Fruit fly (Drosophila melanogaster) whole organism, wandering third instar larva: ENCODE measurements around the gene CG10874.

Source experiments
- CG32264 ChIP-seq: fragments of 200-800 bp; sonication (Bioruptor generic); optimal IDR thresholded peaks from 2 replicates; lab custom pipeline; 2016; ENCODE audit warnings: missing biosample characterization, missing genetic modification characterization
- CrebA ChIP-seq: fragments of 200-800 bp; sonication (Bioruptor generic); optimal IDR thresholded peaks from 2 replicates; lab custom pipeline; 2016; ENCODE audit warnings: missing biosample characterization, mild to moderate bottlenecking, missing genetic modification characterization, borderline replicate concordance
- GATAd ChIP-seq: sonication (Bioruptor generic); optimal IDR thresholded peaks from 2 replicates; lab custom pipeline; 2016; ENCODE audit warnings: missing biosample characterization, missing genetic modification characterization
- Hnf4 ChIP-seq: fragments of 200-800 bp; sonication (Bioruptor generic); optimal IDR thresholded peaks from 2 replicates; lab custom pipeline; 2016; ENCODE audit warnings: missing biosample characterization, mild to moderate bottlenecking, missing genetic modification characterization
- Hr78 ChIP-seq: fragments of >200 bp; optimal IDR thresholded peaks from 2 replicates; lab custom pipeline; 2017; ENCODE audit warnings: missing biosample characterization, missing genetic modification characterization
- brk ChIP-seq: fragments of 200-800 bp; sonication (Bioruptor generic); optimal IDR thresholded peaks from 2 replicates; lab custom pipeline; 2016; ENCODE audit warnings: missing biosample characterization, mild to moderate bottlenecking, missing genetic modification characterization
- dl ChIP-seq, 2 experiments: fragments of 175-275, 200-275 bp in 1 of 2; fragments of 200-275 bp in 1 of 2; sonication (Bioruptor generic); optimal IDR thresholded peaks; lab custom pipeline; 2018; ENCODE audit warnings: mild to moderate bottlenecking in 2 of 2, missing biosample characterization in 2 of 2, missing genetic modification characterization in 2 of 2, moderate library complexity in 2 of 2; ENCODE audit not compliant: partially characterized antibody in 2 of 2, insufficient read depth in 1 of 2
- dmrt93B ChIP-seq: fragments of 200-800 bp; sonication (Bioruptor generic); optimal IDR thresholded peaks from 2 replicates; lab custom pipeline; 2018; ENCODE audit warnings: missing biosample characterization, mild to moderate bottlenecking, missing genetic modification characterization
- fru ChIP-seq: fragments of 200-800 bp; sonication (Bioruptor generic); optimal IDR thresholded peaks from 3 replicates; lab custom pipeline; 2016; ENCODE audit warnings: missing biosample characterization, mild to moderate bottlenecking, missing genetic modification characterization
- h ChIP-seq: fragments of 200-800 bp; sonication (Bioruptor generic); optimal IDR thresholded peaks from 3 replicates; lab custom pipeline; 2016; ENCODE audit warnings: missing biosample characterization, mild to moderate bottlenecking, missing genetic modification characterization
- lola ChIP-seq: fragments of >200 bp; optimal IDR thresholded peaks from 2 replicates; lab custom pipeline; 2017; ENCODE audit warnings: missing biosample characterization, missing genetic modification characterization
- pan ChIP-seq: fragments of >200 bp; optimal IDR thresholded peaks from 2 replicates; lab custom pipeline; 2017
- usp ChIP-seq: fragments of >200 bp; optimal IDR thresholded peaks from 2 replicates; lab custom pipeline; 2017; ENCODE audit warnings: missing biosample characterization, missing genetic modification characterization

DNA sequence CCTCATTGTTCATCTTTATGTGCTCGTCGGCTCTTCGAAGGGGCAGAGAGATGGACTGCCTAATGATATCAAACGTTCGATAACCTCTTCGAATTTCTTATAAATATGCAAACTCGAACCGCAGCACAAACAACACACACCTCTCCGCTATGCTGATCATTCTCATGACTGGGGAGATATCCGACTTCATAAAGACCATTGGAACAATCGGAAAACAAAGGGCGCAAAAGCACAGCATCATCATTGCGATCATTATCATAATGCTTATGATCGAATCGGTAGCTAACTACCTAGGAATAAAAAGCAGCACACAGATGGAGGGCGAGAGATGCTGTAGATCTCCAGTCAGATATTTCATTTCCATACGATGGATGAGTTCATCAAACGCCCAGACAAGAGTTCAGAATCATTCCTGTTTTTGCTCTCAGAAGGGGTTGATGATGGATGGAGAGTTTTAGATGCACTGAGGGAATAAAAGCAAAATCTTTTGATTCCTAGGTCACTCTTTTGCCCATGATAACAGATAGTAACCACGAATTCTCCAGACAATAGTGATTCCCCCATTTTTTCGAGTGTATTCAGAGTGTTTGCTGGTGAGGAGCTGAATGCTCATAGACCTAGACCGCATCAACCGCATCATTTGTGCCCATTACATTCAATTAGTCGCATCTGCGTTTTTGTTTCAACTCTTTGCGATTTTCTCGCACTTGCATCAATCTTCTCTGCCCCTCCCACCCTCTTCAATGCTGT, 25.1 kb downstream of the CG10874 start:
- no peak for TF ChIP-seq pan (lab: Kevin White, UChicago)
- TF ChIP-seq dmrt93B (GFP tag; lab: Kevin White, UChicago): no peak
- no peak for TF ChIP-seq usp (GFP tag; lab: Kevin White, UChicago)
- TF ChIP-seq Hr78 (GFP tag; lab: Kevin White, UChicago): no peak
- TF ChIP-seq lola: no peak
- TF ChIP-seq CrebA (GFP tag; lab: Kevin White, UChicago): no peak
- no peak for TF ChIP-seq GATAd (GFP tag; lab: Kevin White, UChicago)
- no peak for TF ChIP-seq CG32264 (GFP tag; lab: Kevin White, UChicago)
- no peak for TF ChIP-seq brk (GFP tag; lab: Kevin White, UChicago)
- no peak for TF ChIP-seq fru (GFP tag; lab: Kevin White, UChicago)
- TF ChIP-seq h (GFP tag; lab: Kevin White, UChicago): no peak
- no peak for TF ChIP-seq dl (GFP tag; optimal IDR thresholded peaks at IDR 0.05; lab: Kevin White, UChicago; ENCODE audit: insufficient read depth in 1 of 2, partially characterized antibody in 2 of 2)
- no peak for TF ChIP-seq Hnf4 (GFP tag; lab: Kevin White, UChicago)
